Fruit fly (Drosophila melanogaster): ENCODE measurements around the gene CG11369.

Gene CG11369

DNA sequence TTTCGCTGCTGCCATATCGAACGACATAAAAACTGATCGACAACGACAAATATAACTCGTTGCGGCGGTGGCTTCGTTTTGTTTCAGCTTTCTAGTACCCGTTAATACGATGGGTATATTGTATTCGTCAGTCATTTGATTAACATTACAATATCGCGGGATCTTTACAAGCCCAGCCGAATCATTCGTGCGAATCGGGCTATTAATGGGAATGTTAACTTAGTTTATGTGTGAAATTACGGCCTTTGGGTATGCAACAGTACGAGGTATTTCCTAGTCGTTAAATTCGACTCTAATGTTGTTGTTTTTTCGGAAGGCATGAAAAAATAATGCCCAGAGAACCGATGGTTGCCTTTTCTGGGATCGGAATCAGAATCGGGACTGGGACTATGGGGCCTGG, 44.1 kb downstream of the CG11369 start (continued):
- TF ChIP-seq CG5245 (GFP tag; optimal IDR thresholded peaks at IDR 0.05) = peak; percentile 58
- TF ChIP-seq Trl (optimal IDR thresholded peaks at IDR 0.05) = no peak
- TF ChIP-seq Trl (GFP tag; optimal IDR thresholded peaks at IDR 0.05) = peak; percentile 85
- 0 out of 2 replicates have a peak, but pooled peaks have one; percentile 40 for TF ChIP-seq seq (GFP tag; IDR thresholded peaks at IDR 0.05)
- no peak for TF ChIP-seq CG4282 (GFP tag; optimal IDR thresholded peaks at IDR 0.05)
- peak; percentile 53 for TF ChIP-seq aop (GFP tag; IDR thresholded peaks at IDR 0.05)
- TF ChIP-seq Nf-YC (tag; optimal IDR thresholded peaks at IDR 0.05) = no peak
- peak; percentile 62 for TF ChIP-seq Asciz (GFP tag; optimal IDR thresholded peaks at IDR 0.05)
- TF ChIP-seq amos (GFP tag; IDR thresholded peaks at IDR 0.05; ENCODE audit: partially characterized antibody) = no peak
- peak; percentile 65 for TF ChIP-seq CG15601 (tag; optimal IDR thresholded peaks at IDR 0.05)
- peak; percentile 84 for TF ChIP-seq gem (tag; optimal IDR thresholded peaks at IDR 0.05)
- TF ChIP-seq pb (GFP tag; optimal IDR thresholded peaks at IDR 0.05) = peak; percentile 76
- TF ChIP-seq CG10979 (tag; optimal IDR thresholded peaks at IDR 0.05) = peak; percentile 85
- no peak for TF ChIP-seq CG17568 (GFP tag; optimal IDR thresholded peaks at IDR 0.05)
- TF ChIP-seq row (GFP tag; IDR thresholded peaks at IDR 0.05) = peak; percentile 74
- TF ChIP-seq NfI (GFP tag; optimal IDR thresholded peaks at IDR 0.05) = peak; percentile 51
- peak; percentile 54 for TF ChIP-seq Meics (GFP tag; optimal IDR thresholded peaks at IDR 0.05)
- TF ChIP-seq en (GFP tag; optimal IDR thresholded peaks at IDR 0.05) = peak; percentile 48
- peak; percentile 26; the same call in 1 of the 2 replicates for TF ChIP-seq ap (GFP tag; IDR thresholded peaks at IDR 0.05)
- peak; percentile 76 for TF ChIP-seq CG10959 (GFP tag; IDR thresholded peaks at IDR 0.05)
- TF ChIP-seq vnd (GFP tag; IDR thresholded peaks at IDR 0.05; ENCODE audit: partially characterized antibody) = no peak
- no peak for TF ChIP-seq cg (GFP tag; optimal IDR thresholded peaks at IDR 0.05)
- TF ChIP-seq hbn (GFP tag; IDR thresholded peaks at IDR 0.05; ENCODE audit: partially characterized antibody) = no peak
- TF ChIP-seq lmd (GFP tag; IDR thresholded peaks at IDR 0.05) = peak; percentile 81
- peak; percentile 76 for TF ChIP-seq unpg (GFP tag; optimal IDR thresholded peaks at IDR 0.05)
- peak; percentile 68 for TF ChIP-seq cato (GFP tag; optimal IDR thresholded peaks at IDR 0.05; ENCODE audit: borderline replicate concordance)
- TF ChIP-seq gfzf (GFP tag; optimal IDR thresholded peaks at IDR 0.05) = no peak
- peak; percentile 50 for TF ChIP-seq CG11398 (GFP tag; optimal IDR thresholded peaks at IDR 0.05)
- TF ChIP-seq Mes4 (GFP tag; optimal IDR thresholded peaks at IDR 0.05) = peak; percentile 71
- peak; percentile 51 for TF ChIP-seq CG6654 (GFP tag; optimal IDR thresholded peaks at IDR 0.05)
- TF ChIP-seq CG10431 (GFP tag; optimal IDR thresholded peaks at IDR 0.05) = no peak
- TF ChIP-seq abd-A (tag; optimal IDR thresholded peaks at IDR 0.05) = no peak
- TF ChIP-seq phol (tag; optimal IDR thresholded peaks at IDR 0.05) = peak; percentile 85
- no peak for TF ChIP-seq unc-4 (GFP tag; IDR thresholded peaks at IDR 0.05; ENCODE audit: partially characterized antibody)
- TF ChIP-seq CG11247 (GFP tag; IDR thresholded peaks at IDR 0.05) = peak; percentile 70
- peak; percentile 63 for TF ChIP-seq CG14014 (GFP tag; IDR thresholded peaks at IDR 0.05)
- TF ChIP-seq Usf (GFP tag; optimal IDR thresholded peaks at IDR 0.05) = peak; percentile 54
- peak; percentile 32 for TF ChIP-seq CG15696 (tag; optimal IDR thresholded peaks at IDR 0.05)
- peak; percentile 51 for TF ChIP-seq Hmx (GFP tag; optimal IDR thresholded peaks at IDR 0.05)
- TF ChIP-seq fd96Cb (tag; optimal IDR thresholded peaks at IDR 0.05) = peak; percentile 87
- TF ChIP-seq ind (GFP tag; optimal IDR thresholded peaks at IDR 0.05) = peak; percentile 82
- TF ChIP-seq Sox100B (GFP tag; optimal IDR thresholded peaks at IDR 0.05) = peak; percentile 66
- no peak for TF ChIP-seq zen2 (GFP tag; IDR thresholded peaks at IDR 0.05; ENCODE audit: partially characterized antibody)
- TF ChIP-seq Pdp1 (GFP tag; optimal IDR thresholded peaks at IDR 0.05) = peak; percentile 76 to 81
- TF ChIP-seq nerfin-2 (GFP tag; IDR thresholded peaks at IDR 0.05; ENCODE audit: partially characterized antibody) = no peak
- no peak for TF ChIP-seq Lpt (GFP tag; optimal IDR thresholded peaks at IDR 0.05)
- peak; percentile 13 for TF ChIP-seq CG13123 (GFP tag; optimal IDR thresholded peaks at IDR 0.05)
- TF ChIP-seq CG15073 (GFP tag; optimal IDR thresholded peaks at IDR 0.05) = no peak
- peak; percentile 78 for TF ChIP-seq dmrt11E (tag; optimal IDR thresholded peaks at IDR 0.05)
- peak; percentile 34 to 58 for TF ChIP-seq Hr51 (GFP tag; optimal IDR thresholded peaks at IDR 0.05)
